Worm (Caenorhabditis elegans) whole organism, L4/young adult: ENCODE measurements around the gene srbc-19.

Source experiments
- W03F9.2 ChIP-seq: fragments of 150-350 bp; optimal IDR thresholded peaks from 2 replicates; lab custom pipeline; 2014; ENCODE audit warnings: missing biosample characterization, missing genetic modification characterization
- dao-5 ChIP-seq: sonication (generic microtip); optimal IDR thresholded peaks from 2 replicates; lab custom pipeline; 2016; ENCODE audit warnings: missing genotype, missing genetic modification characterization, moderate library complexity, missing compliant biosample characterization
- him-1 ChIP-seq: sonication (generic microtip); optimal IDR thresholded peaks from 2 replicates; lab custom pipeline; 2016; ENCODE audit warnings: missing genotype, missing genetic modification reagents, missing genetic modification characterization, missing compliant biosample characterization

Gene srbc-19

DNA sequence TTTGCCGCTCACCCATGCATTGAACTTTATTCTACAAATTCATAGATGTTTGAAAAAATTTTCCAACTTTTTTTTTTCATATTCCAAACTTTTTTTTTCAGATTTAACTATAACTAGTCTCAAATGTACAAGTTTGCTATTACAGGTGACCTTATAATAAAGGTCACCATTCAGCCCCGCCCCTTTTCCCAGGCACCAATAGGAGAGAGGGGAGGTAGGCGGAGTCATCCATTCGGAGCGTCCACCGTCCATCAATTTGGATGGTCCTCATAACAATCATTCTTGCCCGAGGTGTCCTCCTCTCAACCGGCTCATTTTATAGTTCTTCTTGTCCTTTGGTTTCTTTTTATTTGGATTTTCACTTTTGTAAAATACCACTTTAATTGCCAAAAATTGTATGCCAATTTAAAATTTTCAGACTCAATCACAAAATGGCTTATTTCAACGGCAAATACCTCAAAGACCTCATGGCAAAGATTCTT, 21.3 kb upstream of the srbc-19 start, which contains the start of gene Y5H2B.3:
TSS of gene Y5H2B.3 (plus strand) at position 432 of the 482 bp plus-strand sequence.
- TF ChIP-seq W03F9.2 (tag; lab: Kevin White, UChicago) (no peak), him-1 (no peak), dao-5 (no peak)

- TF ChIP-seq him-1, result no peak
- no peak for TF ChIP-seq W03F9.2 (tag; lab: Kevin White, UChicago)
- no peak for TF ChIP-seq dao-5
Observed at ce11 chrV:2185486-2185885, 18.9 kb upstream of the srbc-19 start.

ce11 chrV:2183162-2183561, 16.6 kb upstream of the srbc-19 start, which contains the start of gene cyp-33C2:
TSS of gene cyp-33C2 (plus strand) at chrV:2183488.
- TF ChIP-seq W03F9.2 (tag; lab: Kevin White, UChicago) (no peak), him-1 (no peak), dao-5 (no peak)

DNA sequence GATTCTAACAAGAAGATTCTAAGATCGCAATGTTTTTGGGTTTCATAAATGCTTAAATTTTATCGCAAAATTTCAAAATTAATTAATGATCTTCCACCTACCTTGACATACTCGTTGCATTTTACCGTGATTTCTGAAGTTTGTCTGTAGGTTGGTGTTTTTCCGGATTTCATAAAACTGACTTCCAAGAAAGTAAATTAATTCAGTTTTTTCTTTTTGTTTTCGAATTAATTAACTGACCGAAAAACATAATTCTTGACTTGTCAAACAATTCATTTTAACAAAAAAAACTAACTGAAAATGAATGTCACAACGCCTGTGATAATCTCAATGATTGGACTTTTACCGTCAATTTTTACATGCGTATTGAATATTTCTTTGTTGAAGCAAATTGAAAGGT, 15.2 kb upstream of the srbc-19 start, which contains the start of gene srbc-16:
TSS of gene srbc-16 (plus strand) at position 301 of the 400 bp plus-strand sequence.
- TF ChIP-seq him-1, result no peak

DNA sequence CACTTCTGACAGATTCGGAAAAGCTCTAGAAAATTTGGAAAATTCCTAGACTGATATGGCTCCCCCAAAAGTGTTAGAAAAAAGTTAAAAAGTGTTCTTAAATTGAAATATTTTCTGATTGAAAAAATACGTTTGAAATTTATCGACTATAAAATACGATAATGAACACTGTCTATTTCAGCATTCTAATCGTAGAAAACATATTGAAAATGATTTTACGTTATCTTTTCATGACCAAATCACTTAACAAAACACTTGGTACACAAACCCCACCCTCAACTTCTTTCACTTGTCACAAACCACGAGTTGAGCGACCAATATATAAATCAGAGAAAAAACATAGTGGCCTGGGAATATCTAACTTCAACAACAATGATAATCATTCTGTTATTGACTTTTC, 12.6 kb upstream of the srbc-19 start, which contains the start of gene cyp-33C1:
TSS of gene cyp-33C1 (plus strand) at position 301 of the 400 bp plus-strand sequence.
- TF ChIP-seq him-1 (no peak), dao-5 (no peak), W03F9.2 (tag; lab: Kevin White, UChicago) (no peak)

- TF ChIP-seq him-1 (no peak), W03F9.2 (tag; lab: Kevin White, UChicago) (no peak), dao-5 (no peak)
Observed at ce11 chrV:2177307-2177764, 10.8 kb upstream of the srbc-19 start, which contains the start of gene srbc-17. TSS of gene srbc-17 (plus strand) at chrV:2177714.

DNA sequence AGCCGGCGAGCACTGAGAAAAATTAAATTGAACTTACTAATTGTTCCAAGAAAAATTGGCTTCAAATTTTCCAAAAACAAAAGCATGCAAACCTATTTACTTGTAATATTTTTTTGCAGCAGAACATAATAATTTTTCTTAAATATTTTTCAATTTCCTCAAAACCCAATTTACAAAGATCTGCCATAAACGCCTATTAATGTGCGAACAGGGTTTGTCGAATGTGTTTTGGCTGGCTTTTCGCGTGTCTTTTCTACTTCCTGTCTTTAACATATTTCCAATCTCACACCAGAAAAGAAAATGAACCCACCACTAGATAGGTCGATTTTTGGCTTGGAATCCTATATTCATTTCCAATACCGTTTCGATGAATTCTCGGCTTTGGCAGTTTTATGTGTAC, 8.7 kb upstream of the srbc-19 start, which contains the start of gene C45H4.18:
TSS of gene C45H4.18 (plus strand) at position 301 of the 400 bp plus-strand sequence.
- TF ChIP-seq dao-5, result no peak
- no peak for TF ChIP-seq him-1
- TF ChIP-seq W03F9.2 (tag; lab: Kevin White, UChicago), result no peak

DNA sequence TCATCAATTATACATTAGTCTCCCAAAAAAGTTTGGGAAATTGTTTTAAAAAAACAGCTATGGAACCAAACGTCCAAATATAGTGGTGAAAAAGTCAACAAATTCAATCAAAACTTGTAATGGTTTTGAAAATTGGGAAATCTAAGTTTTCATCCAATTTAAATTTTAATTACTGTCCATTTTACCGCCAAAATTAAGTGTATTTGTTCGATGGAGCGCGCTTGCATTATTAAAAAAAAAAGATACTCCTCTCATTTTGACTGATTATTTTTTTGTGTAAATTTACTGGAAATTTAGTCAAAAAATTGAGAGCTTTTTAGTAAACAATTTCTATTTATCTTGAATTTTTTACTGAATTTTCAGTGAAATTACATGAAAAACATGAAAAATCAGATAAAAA, 7.9 kb upstream of the srbc-19 start:
- TF ChIP-seq him-1, result no peak
- no peak for TF ChIP-seq W03F9.2 (tag; lab: Kevin White, UChicago)
- TF ChIP-seq dao-5, result no peak

- TF ChIP-seq dao-5 (no peak), W03F9.2 (tag; lab: Kevin White, UChicago) (no peak), him-1 (no peak)
Observed at ce11 chrV:2163735-2164134, 2.8 kb downstream of the srbc-19 start, which contains the start of gene str-255. TSS of gene str-255 (minus strand) at chrV:2163835.

DNA sequence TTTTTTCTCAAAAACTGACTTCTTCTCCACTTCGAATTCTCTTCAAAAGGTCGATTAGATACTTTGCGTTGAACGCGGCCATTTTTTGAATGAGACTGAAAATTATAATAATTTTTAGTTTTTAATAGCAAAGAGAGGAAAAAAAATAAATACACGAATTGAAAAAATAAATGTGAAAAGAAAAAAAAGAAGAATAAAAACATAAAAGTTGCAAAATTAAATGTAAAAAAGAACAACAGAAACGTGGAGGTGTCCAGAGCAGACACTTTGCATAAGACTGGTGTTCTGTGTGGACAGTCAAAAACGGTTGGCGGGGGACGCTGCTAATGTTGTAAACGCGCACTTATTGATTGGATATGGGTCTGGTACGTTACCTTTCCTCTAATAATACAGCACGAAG, 7.2 kb downstream of the srbc-19 start, which contains the start of gene C45H4.14:
TSS of gene C45H4.14 (minus strand) at position 101 of the 400 bp plus-strand sequence.
- TF ChIP-seq W03F9.2 (tag; lab: Kevin White, UChicago) (no peak), dao-5 (no peak), him-1 (no peak)

DNA sequence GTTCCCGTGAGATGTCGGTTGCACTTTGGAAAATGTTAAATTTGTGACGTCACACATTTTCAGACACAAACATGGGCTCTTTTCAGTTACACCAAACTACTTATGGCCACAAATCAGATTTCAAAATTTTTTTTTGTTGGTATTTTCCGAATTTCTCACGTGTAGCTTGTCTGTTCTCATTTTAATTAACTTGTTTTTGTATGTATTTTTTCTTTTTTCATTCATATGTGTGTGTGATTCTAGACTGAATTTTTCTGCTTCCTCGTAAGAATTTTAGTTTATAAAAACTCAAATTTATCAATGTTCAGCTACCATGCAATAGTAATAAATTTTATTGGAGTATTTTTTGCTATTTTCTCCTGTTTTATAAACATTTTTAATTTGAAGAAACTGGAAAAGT, 9.7 kb downstream of the srbc-19 start, which contains the start of gene srbc-22:
TSS of gene srbc-22 (plus strand) at position 301 of the 400 bp plus-strand sequence.
- TF ChIP-seq dao-5, result no peak
- TF ChIP-seq him-1, result no peak
- TF ChIP-seq W03F9.2 (tag; lab: Kevin White, UChicago), result no peak

ce11 chrV:2155232-2155631, 11.3 kb downstream of the srbc-19 start, which contains the start of gene srbc-21:
TSS of gene srbc-21 (plus strand) at chrV:2155532.
- no peak for TF ChIP-seq him-1
- TF ChIP-seq W03F9.2 (tag; lab: Kevin White, UChicago), result no peak

DNA sequence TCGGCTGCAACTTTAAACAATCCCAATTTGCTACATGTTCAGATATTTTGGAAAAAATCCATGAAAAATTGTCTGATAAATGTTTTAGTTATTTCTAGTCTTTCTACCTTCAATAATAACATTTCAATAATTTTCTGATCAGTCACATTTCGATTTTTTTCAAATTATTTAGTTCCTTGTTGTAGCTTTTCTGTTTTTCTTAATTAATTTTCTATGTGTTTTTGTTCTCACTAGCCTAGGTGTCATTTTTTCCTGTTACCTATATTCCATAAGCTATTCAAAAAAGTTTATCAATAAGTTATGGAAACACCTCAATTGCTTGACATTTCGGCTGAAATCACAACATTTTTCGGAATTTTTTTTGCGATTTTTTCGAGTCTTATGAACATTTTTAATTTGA, 13.3 kb downstream of the srbc-19 start, which contains the start of gene srbc-23:
TSS of gene srbc-23 (plus strand) at position 301 of the 400 bp plus-strand sequence.
- TF ChIP-seq dao-5, result no peak
- no peak for TF ChIP-seq him-1
- TF ChIP-seq W03F9.2 (tag; lab: Kevin White, UChicago), result no peak

ce11 chrV:2151458-2151857, 15.1 kb downstream of the srbc-19 start, which contains the start of gene srbc-24:
TSS of gene srbc-24 (plus strand) at chrV:2151758.
- TF ChIP-seq him-1 (no peak), dao-5 (no peak), W03F9.2 (tag; lab: Kevin White, UChicago) (no peak)

ce11 chrV:2150876-2151275, 15.7 kb downstream of the srbc-19 start, which contains the start of gene C45H4.13:
TSS of gene C45H4.13 (minus strand) at chrV:2150976.
- TF ChIP-seq him-1 (no peak), dao-5 (no peak), W03F9.2 (tag; lab: Kevin White, UChicago) (no peak)
